Fruit fly (Drosophila melanogaster) whole organism, prepupa: ENCODE data around the gene PIG-T.

Experiments
- Blimp-1 ChIP-seq: fragments of 200-800 bp; sonication (Bioruptor generic); optimal IDR thresholded peaks from 3 replicates; lab custom pipeline; 2017; ENCODE audit warnings: missing biosample characterization, missing genetic modification characterization, mild to moderate bottlenecking, moderate library complexity, missing genetic modification reagents
- CG10631 ChIP-seq: fragments of 200-800 bp; sonication (Bioruptor generic); optimal IDR thresholded peaks from 2 replicates; lab custom pipeline; 2016; ENCODE audit warnings: missing biosample characterization, missing genetic modification characterization
- CG10669 ChIP-seq: fragments of 200-800 bp; sonication (Bioruptor generic); optimal IDR thresholded peaks from 3 replicates; lab custom pipeline; 2018; ENCODE audit warnings: missing biosample characterization, mild to moderate bottlenecking, missing genetic modification characterization, moderate library complexity
- CG11294 ChIP-seq: fragments of 200-800 bp; sonication (Bioruptor generic); IDR thresholded peaks from 2 replicates; pipeline ENCODE4 v1.3.6; 2022; ENCODE audit warnings: missing biosample characterization, missing genetic modification characterization
- CG11762 ChIP-seq: fragments of 200-800 bp; sonication (Bioruptor generic); optimal IDR thresholded peaks from 3 replicates; lab custom pipeline; 2016; ENCODE audit warnings: missing biosample characterization, missing genetic modification characterization; ENCODE audit not compliant: insufficient read depth
- CG1621 ChIP-seq: fragments of 200-800 bp; sonication (Bioruptor generic); optimal IDR thresholded peaks from 3 replicates; lab custom pipeline; 2018; ENCODE audit warnings: missing biosample characterization, mild to moderate bottlenecking, missing genetic modification characterization
- CG31627 ChIP-seq: fragments of 200-800 bp; sonication (Bioruptor generic); optimal IDR thresholded peaks from 3 replicates; lab custom pipeline; 2016; ENCODE audit warnings: missing biosample characterization, missing genetic modification characterization
- CG32006 ChIP-seq: fragments of 200-800 bp; sonication (Bioruptor generic); optimal IDR thresholded peaks from 3 replicates; lab custom pipeline; 2017; ENCODE audit warnings: missing biosample characterization, mild to moderate bottlenecking, missing genetic modification characterization
- CG34406 ChIP-seq: fragments of 200-800 bp; sonication (Bioruptor generic); optimal IDR thresholded peaks from 3 replicates; lab custom pipeline; 2016; ENCODE audit warnings: missing biosample characterization, missing genetic modification characterization
- CG3919 ChIP-seq: fragments of 200-800 bp; sonication (Bioruptor generic); optimal IDR thresholded peaks from 3 replicates; lab custom pipeline; 2016; ENCODE audit warnings: missing biosample characterization, missing genetic modification characterization
- CG4318 ChIP-seq: fragments of 200-800 bp; sonication (Bioruptor generic); optimal IDR thresholded peaks from 3 replicates; lab custom pipeline; 2017; ENCODE audit warnings: missing biosample characterization, mild to moderate bottlenecking, missing genetic modification characterization
- CG6163 ChIP-seq: fragments of 200-800 bp; sonication (Bioruptor generic); IDR thresholded peaks from 3 replicates; pipeline ENCODE4 v1.3.6; 2022; ENCODE audit warnings: missing biosample characterization, missing genetic modification characterization
- CG6276 ChIP-seq: fragments of 200-800 bp; sonication (Bioruptor generic); optimal IDR thresholded peaks from 2 replicates; lab custom pipeline; 2017; ENCODE audit warnings: missing biosample characterization, mild to moderate bottlenecking, missing genetic modification characterization
- CG6792 ChIP-seq: fragments of 200-800 bp; sonication (Bioruptor generic); optimal IDR thresholded peaks from 3 replicates; lab custom pipeline; 2016; ENCODE audit warnings: missing biosample characterization, missing genetic modification characterization
- CG6808 ChIP-seq: fragments of 200-800 bp; sonication (Bioruptor generic); optimal IDR thresholded peaks from 3 replicates; lab custom pipeline; 2017; ENCODE audit warnings: missing biosample characterization, missing genetic modification characterization, mild to moderate bottlenecking, moderate library complexity, missing genetic modification reagents
- CG7368 ChIP-seq: fragments of 200-800 bp; sonication (Bioruptor generic); optimal IDR thresholded peaks from 3 replicates; lab custom pipeline; 2016; ENCODE audit warnings: missing biosample characterization, missing genetic modification characterization
- CG8319 ChIP-seq: fragments of 200-800 bp; sonication (Bioruptor generic); optimal IDR thresholded peaks from 3 replicates; lab custom pipeline; 2016; ENCODE audit warnings: missing biosample characterization, missing genetic modification characterization
- CG9139 ChIP-seq: fragments of 200-800 bp; sonication (Bioruptor generic); optimal IDR thresholded peaks from 3 replicates; lab custom pipeline; 2017; ENCODE audit warnings: missing biosample characterization, mild to moderate bottlenecking, missing genetic modification characterization
- Eip78C ChIP-seq: fragments of 200-800 bp; sonication (Bioruptor generic); peaks from one replicate; lab custom pipeline; 2016; ENCODE audit warnings: missing biosample characterization, missing genetic modification characterization
- Eip93F ChIP-seq: fragments of 200-800 bp; sonication (Bioruptor generic); optimal IDR thresholded peaks from 2 replicates; lab custom pipeline; 2016; ENCODE audit warnings: missing biosample characterization, mild to moderate bottlenecking, missing genetic modification characterization
- Ets21C ChIP-seq: fragments of 200-800 bp; sonication (Bioruptor generic); optimal IDR thresholded peaks from 3 replicates; lab custom pipeline; 2016; ENCODE audit warnings: missing biosample characterization, missing genetic modification characterization
- Ets96B ChIP-seq: fragments of 200-800 bp; optimal IDR thresholded peaks from 2 replicates; lab custom pipeline; 2019; ENCODE audit warnings: missing biosample characterization, mild to moderate bottlenecking, missing genetic modification characterization, moderate library complexity
- Gug ChIP-seq: fragments of 200-800 bp; sonication (Bioruptor generic); IDR thresholded peaks from 2 replicates; pipeline ENCODE4 v1.3.6; 2022; ENCODE audit warnings: missing biosample characterization, missing genetic modification characterization
- Hr38 ChIP-seq: sonication (Bioruptor generic); optimal IDR thresholded peaks from 2 replicates; lab custom pipeline; 2016; ENCODE audit warnings: missing biosample characterization, missing genetic modification characterization
- Hr39 ChIP-seq: fragments of 200-800 bp; sonication (Bioruptor generic); optimal IDR thresholded peaks from 2 replicates; lab custom pipeline; 2016; ENCODE audit warnings: missing biosample characterization, missing genetic modification characterization
- Hr4 ChIP-seq: fragments of 200-800 bp; sonication (Bioruptor generic); optimal IDR thresholded peaks from 3 replicates; lab custom pipeline; 2016; ENCODE audit warnings: missing biosample characterization, missing genetic modification characterization
- Lpt ChIP-seq: fragments of 200-800 bp; sonication (Bioruptor generic); optimal IDR thresholded peaks from 3 replicates; lab custom pipeline; 2016; ENCODE audit warnings: missing biosample characterization, missing genetic modification characterization
- OdsH ChIP-seq: fragments of 200-800 bp; sonication (Bioruptor generic); optimal IDR thresholded peaks from 3 replicates; lab custom pipeline; 2016; ENCODE audit warnings: missing biosample characterization, missing genetic modification characterization
- Sox102F ChIP-seq: fragments of 200-800 bp; sonication (Bioruptor generic); optimal IDR thresholded peaks from 2 replicates; lab custom pipeline; 2016; ENCODE audit warnings: missing biosample characterization, mild to moderate bottlenecking, missing genetic modification characterization
- Sox14 ChIP-seq: fragments of 200-800 bp; sonication (Bioruptor generic); optimal IDR thresholded peaks from 3 replicates; lab custom pipeline; 2016; ENCODE audit warnings: missing biosample characterization, missing genetic modification characterization
- Sox15 ChIP-seq: fragments of 200-800 bp; sonication (Bioruptor generic); optimal IDR thresholded peaks from 3 replicates; lab custom pipeline; 2016; ENCODE audit warnings: missing biosample characterization, missing genetic modification characterization
- achi ChIP-seq: fragments of 200-800 bp; sonication (Bioruptor generic); optimal IDR thresholded peaks from 3 replicates; lab custom pipeline; 2016; ENCODE audit warnings: missing biosample characterization, missing genetic modification characterization
- acj6 ChIP-seq: fragments of 200-800 bp; sonication (Bioruptor generic); optimal IDR thresholded peaks from 3 replicates; lab custom pipeline; 2016; ENCODE audit warnings: missing biosample characterization, missing genetic modification characterization
- cyc ChIP-seq: fragments of 200-800 bp; sonication (Bioruptor generic); optimal IDR thresholded peaks from 3 replicates; lab custom pipeline; 2016; ENCODE audit warnings: missing biosample characterization, missing genetic modification characterization
- dac ChIP-seq: fragments of 200-800 bp; sonication (Bioruptor generic); optimal IDR thresholded peaks from 2 replicates; lab custom pipeline; 2017; ENCODE audit warnings: missing biosample characterization, mild to moderate bottlenecking, missing genetic modification characterization
- dsx ChIP-seq: fragments of 200-800 bp; optimal IDR thresholded peaks from 3 replicates; lab custom pipeline; 2019; ENCODE audit warnings: missing biosample characterization, mild to moderate bottlenecking, missing genetic modification characterization, moderate library complexity; ENCODE audit not compliant: poor library complexity, severe bottlenecking
- eg ChIP-seq: fragments of 200-800 bp; sonication (Bioruptor generic); IDR thresholded peaks from 3 replicates; pipeline ENCODE4 v1.3.6; 2022; ENCODE audit warnings: missing biosample characterization, missing genetic modification characterization
- esn ChIP-seq: fragments of 200-800 bp; sonication (Bioruptor generic); optimal IDR thresholded peaks from 2 replicates; lab custom pipeline; 2016; ENCODE audit warnings: missing biosample characterization, mild to moderate bottlenecking, missing genetic modification characterization, moderate library complexity
- fd59A ChIP-seq: fragments of 200-800 bp; sonication (Bioruptor generic); optimal IDR thresholded peaks from 2 replicates; lab custom pipeline; 2017; ENCODE audit warnings: missing biosample characterization, mild to moderate bottlenecking, missing genetic modification characterization, missing genetic modification reagents
- fd85E ChIP-seq: fragments of 200-800 bp; sonication (Bioruptor generic); optimal IDR thresholded peaks from 3 replicates; lab custom pipeline; 2016; ENCODE audit warnings: missing biosample characterization, missing genetic modification characterization
- fkh ChIP-seq: fragments of 200-800 bp; sonication (Bioruptor generic); optimal IDR thresholded peaks from 3 replicates; lab custom pipeline; 2017; ENCODE audit warnings: missing biosample characterization, mild to moderate bottlenecking, missing genetic modification characterization, moderate library complexity
- lz ChIP-seq: fragments of 200-800 bp; sonication (Bioruptor generic); optimal IDR thresholded peaks from 3 replicates; lab custom pipeline; 2016; ENCODE audit warnings: missing biosample characterization, missing genetic modification characterization
- pdm3 ChIP-seq: fragments of 200-800 bp; sonication (Bioruptor generic); optimal IDR thresholded peaks from 3 replicates; lab custom pipeline; 2016; ENCODE audit warnings: missing biosample characterization, missing genetic modification characterization
- salr ChIP-seq, 2 experiments: fragments of 200-800 bp; sonication (Bioruptor generic); optimal IDR thresholded peaks; 3 replicates each; lab custom pipeline; 2016 to 2018; ENCODE audit warnings: missing biosample characterization in 2 of 2, missing genetic modification characterization in 2 of 2, mild to moderate bottlenecking in 1 of 2
- spab ChIP-seq: fragments of 200-800 bp; sonication (Bioruptor generic); optimal IDR thresholded peaks from 2 replicates; lab custom pipeline; 2017; ENCODE audit warnings: missing biosample characterization, mild to moderate bottlenecking, missing genetic modification characterization, missing genetic modification reagents
- svp ChIP-seq: fragments of 200-800 bp; sonication (Bioruptor generic); peaks from one replicate; lab custom pipeline; 2016; ENCODE audit warnings: missing biosample characterization, missing genetic modification characterization
- topi ChIP-seq: fragments of 200-800 bp; sonication (Bioruptor generic); optimal IDR thresholded peaks from 3 replicates; lab custom pipeline; 2016; ENCODE audit warnings: missing biosample characterization, missing genetic modification characterization
- vri ChIP-seq: fragments of 200-800 bp; sonication (Bioruptor generic); optimal IDR thresholded peaks from 3 replicates; lab custom pipeline; 2016; ENCODE audit warnings: missing biosample characterization, mild to moderate bottlenecking, missing genetic modification characterization

Gene PIG-T

dm6 chrX:8410349-8411240, 3.5 kb upstream of the PIG-T start (continued):
- no peak for TF ChIP-seq CG4318
- no peak for TF ChIP-seq OdsH (GFP tag; lab: Kevin White, UChicago)
- no peak for TF ChIP-seq CG8319
- peak; percentile 26 for TF ChIP-seq Ets96B (tag; lab: Kevin White, UChicago)
- TF ChIP-seq achi = peak; percentile 9
- TF ChIP-seq dac (GFP tag; lab: Kevin White, UChicago) = no peak
- no peak for TF ChIP-seq Blimp-1
- TF ChIP-seq Hr38 = no peak
- peak; percentile 64; the same call in 1 of the 2 replicates for TF ChIP-seq CG11294 (GFP tag; lab: Robert Waterston, UW)
- peak; percentile 4 for TF ChIP-seq fkh (GFP tag; lab: Kevin White, UChicago)
- no peak for TF ChIP-seq Sox102F (GFP tag; lab: Kevin White, UChicago)
- peak; percentile 91 for TF ChIP-seq CG6163
- TF ChIP-seq fd85E (GFP tag; lab: Kevin White, UChicago) = peak; percentile 70
- TF ChIP-seq Sox14 (GFP tag; lab: Kevin White, UChicago) = no peak
- TF ChIP-seq Hr4 (GFP tag; lab: Kevin White, UChicago) = no peak
- no peak for TF ChIP-seq CG31627
- no peak for TF ChIP-seq CG10669 (GFP tag; lab: Kevin White, UChicago)

dm6 chrX:8409793-8410192, 2.7 kb upstream of the PIG-T start:
- TF ChIP-seq spab (GFP tag; lab: Kevin White, UChicago) (no peak), Eip78C (GFP tag; lab: Kevin White, UChicago) (peak; percentile 82), salr (GFP tag; optimal IDR thresholded peaks at IDR 0.05; lab: Kevin White, UChicago) (no peak), acj6 (GFP tag; lab: Kevin White, UChicago) (no peak), CG11762 (GFP tag; lab: Kevin White, UChicago) (peak; percentile 10), CG3919 (GFP tag; lab: Kevin White, UChicago) (peak; percentile 34), CG34406 (GFP tag; lab: Kevin White, UChicago) (peak; percentile 28), eg (GFP tag; lab: Robert Waterston, UW) (peak; percentile 92), OdsH (GFP tag; lab: Kevin White, UChicago) (no peak), CG1621 (peak; percentile 63), Ets21C (GFP tag; lab: Kevin White, UChicago) (no peak), Gug (GFP tag; lab: Robert Waterston, UW) (peak; percentile 82), lz (GFP tag; lab: Kevin White, UChicago) (peak; percentile 7), Ets96B (tag; lab: Kevin White, UChicago) (peak; percentile 62), esn (GFP tag; lab: Kevin White, UChicago) (no peak), vri (GFP tag; lab: Kevin White, UChicago) (peak; percentile 60), CG8319 (no peak), fd85E (GFP tag; lab: Kevin White, UChicago) (peak; percentile 79), Lpt (GFP tag; lab: Kevin White, UChicago) (peak; percentile 12), CG6808 (GFP tag; lab: Kevin White, UChicago) (peak; percentile 76), fd59A (GFP tag; lab: Kevin White, UChicago) (peak; percentile 20), Hr39 (no peak), svp (GFP tag; lab: Kevin White, UChicago) (no peak), Sox15 (GFP tag; lab: Kevin White, UChicago) (no peak), CG10631 (GFP tag; lab: Kevin White, UChicago) (no peak), Sox102F (GFP tag; lab: Kevin White, UChicago) (peak; percentile 74), CG32006 (GFP tag; lab: Kevin White, UChicago) (no peak), CG6792 (GFP tag; lab: Kevin White, UChicago) (no peak), CG9139 (GFP tag; lab: Kevin White, UChicago) (peak; percentile 78), Eip93F (GFP tag; lab: Kevin White, UChicago) (peak; percentile 98), topi (GFP tag; lab: Kevin White, UChicago) (peak; percentile 63), achi (no peak), cyc (GFP tag; lab: Kevin White, UChicago) (no peak), CG7368 (GFP tag; lab: Kevin White, UChicago) (no peak), dac (GFP tag; lab: Kevin White, UChicago) (peak; percentile 31), pdm3 (GFP tag; lab: Kevin White, UChicago) (no peak), CG6276 (GFP tag; lab: Kevin White, UChicago) (peak; percentile 59), dsx (GFP tag; lab: Kevin White, UChicago) (peak; percentile 71)
